Worm (Caenorhabditis elegans) whole organism, early embryonic: Measurements from ENCODE around the gene F54E2.9.

Experiments used
- B0310.2 ChIP-seq: sonication (generic microtip); optimal IDR thresholded peaks from 2 replicates; lab custom pipeline; 2016; ENCODE audit warnings: mild to moderate bottlenecking, missing genetic modification characterization, missing compliant biosample characterization
- aly-1 ChIP-seq: sonication (generic microtip); optimal IDR thresholded peaks from 2 replicates; lab custom pipeline; 2016; ENCODE audit warnings: missing genetic modification characterization, missing compliant biosample characterization
- ama-1 ChIP-seq: fragments of 150-350 bp; optimal IDR thresholded peaks from 2 replicates; lab custom pipeline; 2014
- ceh-13 ChIP-seq: fragments of 200-800 bp; sonication (Bioruptor generic); optimal IDR thresholded peaks from 2 replicates; lab custom pipeline; 2018; ENCODE audit warnings: mild to moderate bottlenecking, missing genetic modification characterization, missing compliant biosample characterization
- flt-1 ChIP-seq: fragments of 200-800 bp; sonication (Bioruptor generic); IDR thresholded peaks from 2 replicates; pipeline ENCODE4 v1.3.6; 2022; ENCODE audit warnings: missing genetic modification characterization, missing compliant biosample characterization
- hnd-1 ChIP-seq: sonication (generic microtip); optimal IDR thresholded peaks from 2 replicates; lab custom pipeline; 2016; ENCODE audit warnings: missing genetic modification characterization, missing compliant biosample characterization
- pes-1 ChIP-seq: fragments of 200-800 bp; sonication (Bioruptor generic); IDR thresholded peaks from 2 replicates; pipeline ENCODE4 v1.3.6; 2022; ENCODE audit warnings: missing genetic modification reagents, missing genetic modification characterization, missing compliant biosample characterization
- scrt-1 ChIP-seq: fragments of 200-800 bp; sonication (Bioruptor generic); IDR thresholded peaks from 2 replicates; pipeline ENCODE4 v1.3.6; 2022; ENCODE audit warnings: missing genetic modification characterization, missing compliant biosample characterization
- tbx-11 ChIP-seq: fragments of 200-800 bp; sonication (Bioruptor generic); IDR thresholded peaks from 2 replicates; pipeline ENCODE4 v1.3.6; 2022; ENCODE audit warnings: missing genetic modification characterization, missing compliant biosample characterization

ce11 chrV:2859738-2860137 lies 46.0 kb upstream of the F54E2.9 start, which contains the start of gene srj-54:
- TF ChIP-seq ceh-13 = no peak
- no peak for TF ChIP-seq ama-1 (lab: Kevin White, UChicago)
- TF ChIP-seq B0310.2 = no peak
- no peak for TF ChIP-seq flt-1 (GFP tag; lab: Robert Waterston, UW)
- no peak for TF ChIP-seq aly-1 (tag; lab: Kevin White, UChicago)
- TF ChIP-seq hnd-1 (tag; lab: Kevin White, UChicago) = no peak
- TF ChIP-seq pes-1 = no peak
- TF ChIP-seq tbx-11 (GFP tag; lab: Robert Waterston, UW) = no peak
- no peak for TF ChIP-seq scrt-1 (GFP tag; lab: Robert Waterston, UW)
